Worm (Caenorhabditis elegans): ENCODE data around the gene spe-39.

DNA sequence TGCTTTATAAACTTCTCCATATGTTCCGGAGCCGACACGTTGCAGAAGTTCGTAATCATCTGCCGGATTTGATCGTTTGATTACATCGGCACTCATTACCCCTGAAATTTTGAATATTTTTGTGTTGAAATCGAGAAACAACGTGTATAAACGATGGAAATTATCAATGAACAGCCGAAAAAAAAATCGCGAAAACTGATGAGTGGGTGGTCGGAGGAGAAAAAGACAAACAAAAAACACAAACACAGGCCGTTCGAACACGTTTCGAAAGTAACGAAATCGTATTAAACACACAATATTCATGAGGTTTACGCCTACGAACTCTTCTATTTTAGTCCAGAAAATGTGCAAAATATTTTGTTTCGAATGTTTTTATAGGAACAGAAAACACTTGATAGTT, 7.3 kb downstream of the spe-39 start, which contains the start of gene gck-2:
- no peak for TF ChIP-seq ces-1 (GFP tag; optimal IDR thresholded peaks at IDR 0.05)
- TF ChIP-seq F10B5.3 (tag; optimal IDR thresholded peaks at IDR 0.05), result no peak
- TF ChIP-seq unc-39 (tag; optimal IDR thresholded peaks at IDR 0.05), result no peak
- TF ChIP-seq ztf-7 (tag; optimal IDR thresholded peaks at IDR 0.05), result no peak
- no peak for TF ChIP-seq lin-39 (tag; optimal IDR thresholded peaks at IDR 0.05)
- no peak for TF ChIP-seq dmd-8 (GFP tag; IDR thresholded peaks at IDR 0.05)

Measured in whole organism, L4 larva.